Worm (Caenorhabditis elegans) whole organism, late embryonic: ENCODE measurements around the gene ZK809.1.

ENCODE experiments used
- C08G9.2 ChIP-seq: sonication (generic microtip); optimal IDR thresholded peaks from 2 replicates; lab custom pipeline; 2016; ENCODE audit warnings: mild to moderate bottlenecking, missing genetic modification characterization, moderate library complexity, missing compliant biosample characterization
- F13H6.1 ChIP-seq: sonication (generic microtip); optimal IDR thresholded peaks from 2 replicates; lab custom pipeline; 2016; ENCODE audit warnings: missing genetic modification characterization, missing compliant biosample characterization
- K09A11.1 ChIP-seq: sonication (generic microtip); optimal IDR thresholded peaks from 2 replicates; lab custom pipeline; 2017; ENCODE audit warnings: antibody characterized with exemption, mild to moderate bottlenecking, missing genetic modification characterization, missing compliant biosample characterization; ENCODE audit not compliant: insufficient read depth
- T23F11.4 ChIP-seq: fragments of 200-800 bp; sonication (Bioruptor generic); optimal IDR thresholded peaks from 2 replicates; lab custom pipeline; 2018; ENCODE audit warnings: mild to moderate bottlenecking, missing genetic modification characterization, missing compliant biosample characterization
- Y22D7AL.16 ChIP-seq: sonication (generic microtip); optimal IDR thresholded peaks from 2 replicates; lab custom pipeline; 2016; ENCODE audit warnings: missing genetic modification characterization, missing compliant biosample characterization
- ahr-1 ChIP-seq: sonication (generic microtip); optimal IDR thresholded peaks from 2 replicates; lab custom pipeline; 2016; ENCODE audit warnings: missing genetic modification characterization, missing compliant biosample characterization
- ceh-14 ChIP-seq: sonication (generic microtip); optimal IDR thresholded peaks from 2 replicates; lab custom pipeline; 2016; ENCODE audit warnings: missing genotype, missing genetic modification characterization, missing compliant biosample characterization
- ceh-18 ChIP-seq: sonication (generic microtip); optimal IDR thresholded peaks from 2 replicates; lab custom pipeline; 2016; ENCODE audit warnings: missing genetic modification characterization, missing compliant biosample characterization
- ceh-19 ChIP-seq: fragments of 200-800 bp; sonication (Bioruptor generic); optimal IDR thresholded peaks from 2 replicates; lab custom pipeline; 2018; ENCODE audit warnings: mild to moderate bottlenecking, missing genetic modification characterization, missing compliant biosample characterization
- ceh-2 ChIP-seq: sonication (generic microtip); optimal IDR thresholded peaks from 2 replicates; lab custom pipeline; 2016; ENCODE audit warnings: missing genotype, missing genetic modification characterization, missing compliant biosample characterization
- ceh-22 ChIP-seq: sonication (generic microtip); optimal IDR thresholded peaks from 2 replicates; lab custom pipeline; 2017; ENCODE audit warnings: missing biosample characterization, missing genetic modification characterization
- ceh-34 ChIP-seq: sonication (generic microtip); optimal IDR thresholded peaks from 2 replicates; lab custom pipeline; 2016; ENCODE audit warnings: mild to moderate bottlenecking, missing genetic modification characterization, missing compliant biosample characterization
- ceh-48 ChIP-seq: sonication (generic microtip); optimal IDR thresholded peaks from 2 replicates; lab custom pipeline; 2016; ENCODE audit warnings: missing genetic modification characterization, inconsistent platforms, missing compliant biosample characterization
- ceh-6 ChIP-seq: fragments of 200-800 bp; sonication (Bioruptor generic); optimal IDR thresholded peaks from 2 replicates; lab custom pipeline; 2018; ENCODE audit warnings: mild to moderate bottlenecking, missing genetic modification characterization, missing compliant biosample characterization
- ceh-9 ChIP-seq: sonication (generic microtip); optimal IDR thresholded peaks from 2 replicates; lab custom pipeline; 2016; ENCODE audit warnings: mild to moderate bottlenecking, missing genetic modification characterization, inconsistent platforms, missing compliant biosample characterization
- che-1 ChIP-seq: sonication (generic microtip); optimal IDR thresholded peaks from 2 replicates; lab custom pipeline; 2016; ENCODE audit warnings: mild to moderate bottlenecking, missing genetic modification characterization, missing compliant biosample characterization
- elt-2 ChIP-seq: sonication (generic microtip); optimal IDR thresholded peaks from 2 replicates; lab custom pipeline; 2016; ENCODE audit warnings: missing genetic modification reagents, missing genetic modification characterization, missing compliant biosample characterization
- ets-4 ChIP-seq: sonication (generic microtip); optimal IDR thresholded peaks from 2 replicates; lab custom pipeline; 2016; ENCODE audit warnings: missing genetic modification characterization, missing compliant biosample characterization
- eyg-1 ChIP-seq: sonication (generic microtip); optimal IDR thresholded peaks from 2 replicates; lab custom pipeline; 2016; ENCODE audit warnings: missing genotype, missing genetic modification characterization, missing compliant biosample characterization
- hlh-13 ChIP-seq: fragments of 200-800 bp; sonication (Bioruptor generic); optimal IDR thresholded peaks from 2 replicates; lab custom pipeline; 2018; ENCODE audit warnings: mild to moderate bottlenecking, missing genetic modification characterization, missing compliant biosample characterization
- hlh-30 ChIP-seq: sonication (generic microtip); optimal IDR thresholded peaks from 2 replicates; lab custom pipeline; 2017; ENCODE audit warnings: antibody characterized with exemption, missing genetic modification characterization, missing compliant biosample characterization; ENCODE audit not compliant: insufficient read depth
- hlh-8 ChIP-seq: sonication (generic microtip); optimal IDR thresholded peaks from 2 replicates; lab custom pipeline; 2016; ENCODE audit warnings: missing genotype, missing genetic modification characterization, missing compliant biosample characterization
- lim-6 ChIP-seq: sonication (generic microtip); optimal IDR thresholded peaks from 2 replicates; lab custom pipeline; 2016; ENCODE audit warnings: missing genetic modification characterization, missing compliant biosample characterization
- lin-11 ChIP-seq: fragments of 200-800 bp; sonication (Bioruptor generic); optimal IDR thresholded peaks from 2 replicates; lab custom pipeline; 2018; ENCODE audit warnings: mild to moderate bottlenecking, missing genetic modification characterization, missing compliant biosample characterization
- mec-3 ChIP-seq: sonication (generic microtip); optimal IDR thresholded peaks from 2 replicates; lab custom pipeline; 2016; ENCODE audit warnings: borderline replicate concordance, missing genetic modification characterization, missing compliant biosample characterization
- npax-4 ChIP-seq: sonication (generic microtip); optimal IDR thresholded peaks from 2 replicates; lab custom pipeline; 2016; ENCODE audit warnings: missing genetic modification characterization, missing compliant biosample characterization
- odd-2 ChIP-seq: sonication (generic microtip); optimal IDR thresholded peaks from 2 replicates; lab custom pipeline; 2017; ENCODE audit warnings: antibody characterized with exemption, mild to moderate bottlenecking, missing genetic modification characterization, missing compliant biosample characterization
- pag-3 ChIP-seq: sonication (generic microtip); optimal IDR thresholded peaks from 2 replicates; lab custom pipeline; 2016; ENCODE audit warnings: missing compliant biosample characterization, missing genetic modification characterization, borderline replicate concordance
- pha-4 ChIP-seq: fragments of 150-350 bp; optimal IDR thresholded peaks from 2 replicates; lab custom pipeline; 2018; ENCODE audit warnings: missing biosample characterization, missing genetic modification reagents, missing genetic modification characterization
- pros-1 ChIP-seq: fragments of 150-350 bp; optimal IDR thresholded peaks from 2 replicates; lab custom pipeline; 2014; ENCODE audit warnings: missing biosample characterization, missing genetic modification reagents, missing genetic modification characterization
- tbx-2 ChIP-seq: sonication (generic microtip); optimal IDR thresholded peaks from 2 replicates; lab custom pipeline; 2016; ENCODE audit warnings: missing genetic modification characterization, missing compliant biosample characterization
- tbx-7 ChIP-seq: sonication (generic microtip); optimal IDR thresholded peaks from 2 replicates; lab custom pipeline; 2016; ENCODE audit warnings: missing genotype, missing genetic modification characterization, missing compliant biosample characterization
- unc-42 ChIP-seq: sonication (generic microtip); optimal IDR thresholded peaks from 2 replicates; lab custom pipeline; 2016; ENCODE audit warnings: missing genotype, missing genetic modification characterization, missing compliant biosample characterization
- unc-86 ChIP-seq: sonication (generic microtip); optimal IDR thresholded peaks from 2 replicates; lab custom pipeline; 2016; ENCODE audit warnings: missing genetic modification characterization, missing compliant biosample characterization
- zip-5 ChIP-seq: sonication (generic microtip); optimal IDR thresholded peaks from 2 replicates; lab custom pipeline; 2016; ENCODE audit warnings: missing genetic modification characterization, missing compliant biosample characterization
- ztf-16 ChIP-seq: sonication (generic microtip); optimal IDR thresholded peaks from 2 replicates; lab custom pipeline; 2017; ENCODE audit warnings: missing genetic modification characterization, missing compliant biosample characterization

Gene ZK809.1

ce11 chrIV:11643829-11644228, 1.9 kb downstream of the ZK809.1 start, which contains the start of gene prx-2:
prx-2 (plus strand) TSS chrIV:11644129.
- TF ChIP-seq F13H6.1 (tag; lab: Kevin White, UChicago) (no peak), pag-3 (tag; lab: Kevin White, UChicago) (no peak), che-1 (tag; lab: Kevin White, UChicago) (no peak), ceh-18 (tag; lab: Kevin White, UChicago) (no peak), ets-4 (tag; lab: Kevin White, UChicago) (no peak), ceh-19 (GFP tag; lab: Kevin White, UChicago) (no peak), ceh-14 (no peak), pha-4 (no peak), lim-6 (tag; lab: Kevin White, UChicago) (no peak), tbx-2 (tag; lab: Kevin White, UChicago) (no peak), lin-11 (tag; lab: Kevin White, UChicago) (no peak)

ce11 chrIV:11644705-11645104, 2.8 kb downstream of the ZK809.1 start:
- TF ChIP-seq ceh-2 (tag; lab: Kevin White, UChicago) (no peak), F13H6.1 (tag; lab: Kevin White, UChicago) (no peak), K09A11.1 (tag; lab: Kevin White, UChicago) (no peak), ceh-14 (no peak), pha-4 (no peak), ceh-9 (tag; lab: Kevin White, UChicago) (no peak), unc-86 (no peak), ets-4 (tag; lab: Kevin White, UChicago) (no peak)

ce11 chrIV:11645354-11645753, 3.5 kb downstream of the ZK809.1 start:
- TF ChIP-seq elt-2 (tag; lab: Kevin White, UChicago): peak; percentile 17
- no peak for TF ChIP-seq Y22D7AL.16 (tag; lab: Kevin White, UChicago)
- no peak for TF ChIP-seq ahr-1
- no peak for TF ChIP-seq pros-1 (tag; lab: Kevin White, UChicago)

ce11 chrIV:11646908-11647307, 5.0 kb downstream of the ZK809.1 start:
- TF ChIP-seq Y22D7AL.16 (tag; lab: Kevin White, UChicago) (no peak), npax-4 (tag; lab: Kevin White, UChicago) (no peak), pros-1 (tag; lab: Kevin White, UChicago) (no peak), C08G9.2 (tag; lab: Kevin White, UChicago) (no peak), tbx-2 (tag; lab: Kevin White, UChicago) (no peak), hlh-13 (GFP tag; lab: Kevin White, UChicago) (no peak), ceh-6 (no peak), ceh-18 (tag; lab: Kevin White, UChicago) (no peak), tbx-7 (tag; lab: Kevin White, UChicago) (no peak), ceh-48 (tag; lab: Kevin White, UChicago) (no peak), lim-6 (tag; lab: Kevin White, UChicago) (no peak), ceh-22 (tag; lab: Kevin White, UChicago) (no peak)

- TF ChIP-seq ceh-18 (tag; lab: Kevin White, UChicago): peak; percentile 51
- no peak for TF ChIP-seq ztf-16 (tag; lab: Kevin White, UChicago)
Observed at ce11 chrIV:11649031-11649430, 7.1 kb downstream of the ZK809.1 start, which contains the start of gene ZK809.8. ZK809.8 (minus strand) TSS chrIV:11649064.

ce11 chrIV:11650344-11650743, 8.4 kb downstream of the ZK809.1 start:
- no peak for TF ChIP-seq odd-2
- no peak for TF ChIP-seq lin-11 (tag; lab: Kevin White, UChicago)
- no peak for TF ChIP-seq T23F11.4 (GFP tag; lab: Kevin White, UChicago)
- no peak for TF ChIP-seq unc-42
- TF ChIP-seq hlh-30 (tag; lab: Kevin White, UChicago): no peak
- TF ChIP-seq hlh-8 (tag; lab: Kevin White, UChicago): no peak
- no peak for TF ChIP-seq eyg-1
- TF ChIP-seq zip-5 (tag; lab: Kevin White, UChicago): no peak
- no peak for TF ChIP-seq hlh-13 (GFP tag; lab: Kevin White, UChicago)
- no peak for TF ChIP-seq mec-3 (tag; lab: Kevin White, UChicago)
- no peak for TF ChIP-seq ceh-34 (tag; lab: Kevin White, UChicago)
- TF ChIP-seq, all 69 proteins: peak for 0
